Worm (Caenorhabditis elegans): Measurements from ENCODE around the gene irld-48.

- TF ChIP-seq lin-13 (tag; optimal IDR thresholded peaks at IDR 0.05) (no peak), unc-120 (tag; optimal IDR thresholded peaks at IDR 0.05; ENCODE audit: poor library complexity, severe bottlenecking) (no peak), lin-32 (GFP tag; optimal IDR thresholded peaks at IDR 0.05) (no peak), ztf-11 (tag; optimal IDR thresholded peaks at IDR 0.05) (no peak), sptf-1 (tag; optimal IDR thresholded peaks at IDR 0.05) (no peak), ces-1 (GFP tag; optimal IDR thresholded peaks at IDR 0.05) (no peak), nhr-28 (tag; optimal IDR thresholded peaks at IDR 0.05) (no peak), elt-3 (tag; optimal IDR thresholded peaks at IDR 0.05) (no peak), snpc-4 (tag; optimal IDR thresholded peaks at IDR 0.05) (no peak), nhr-76 (tag; optimal IDR thresholded peaks at IDR 0.05) (no peak), ceh-83 (GFP tag; optimal IDR thresholded peaks at IDR 0.05) (no peak), pha-4 (tag; optimal IDR thresholded peaks at IDR 0.05) (no peak)
These were observed 21.8 kb downstream of the irld-48 start for ce11 chrII:2977652-2978051.

All from whole organism, mixed stage, embryonic.